Worm (Caenorhabditis elegans) whole organism, mixed stage, embryonic: ENCODE measurements around the gene C18E9.7.

Source experiments
- M03D4.4 ChIP-seq: sonication (generic microtip); optimal IDR thresholded peaks from 2 replicates; lab custom pipeline; 2017; ENCODE audit warnings: mild to moderate bottlenecking, missing genetic modification characterization, missing compliant biosample characterization
- bed-3 ChIP-seq: fragments of 200-800 bp; sonication (Bioruptor generic); optimal IDR thresholded peaks from 3 replicates; lab custom pipeline; 2018; ENCODE audit warnings: mild to moderate bottlenecking, missing genetic modification characterization, moderate library complexity, missing compliant biosample characterization
- blmp-1 ChIP-seq: fragments of 150-350 bp; optimal IDR thresholded peaks from 2 replicates; lab custom pipeline; 2014; ENCODE audit warnings: missing biosample characterization, missing genetic modification characterization
- ceh-39 ChIP-seq: fragments of 150-350 bp; optimal IDR thresholded peaks from 2 replicates; lab custom pipeline; 2014; ENCODE audit warnings: missing biosample characterization, missing genetic modification characterization
- ceh-43 ChIP-seq: fragments of 200-800 bp; sonication (Bioruptor generic); optimal IDR thresholded peaks from 2 replicates; lab custom pipeline; 2018; ENCODE audit warnings: mild to moderate bottlenecking, missing genetic modification characterization, moderate library complexity, missing compliant biosample characterization
- ceh-83 ChIP-seq: fragments of 200-800 bp; sonication (Bioruptor generic); optimal IDR thresholded peaks from 2 replicates; lab custom pipeline; 2018; ENCODE audit warnings: mild to moderate bottlenecking, missing genetic modification characterization, missing compliant biosample characterization
- ces-1 ChIP-seq: fragments of 150-350 bp; optimal IDR thresholded peaks from 2 replicates; lab custom pipeline; 2014; ENCODE audit warnings: missing biosample characterization, missing genetic modification reagents, missing genetic modification characterization
- cnd-1 ChIP-seq: fragments of 200-800 bp; sonication (Bioruptor generic); optimal IDR thresholded peaks from 2 replicates; lab custom pipeline; 2018; ENCODE audit warnings: mild to moderate bottlenecking, missing genetic modification characterization, missing compliant biosample characterization
- drap-1 ChIP-seq: fragments of 200-800 bp; sonication (Bioruptor generic); optimal IDR thresholded peaks from 3 replicates; lab custom pipeline; 2018; ENCODE audit warnings: mild to moderate bottlenecking, missing genetic modification characterization, missing compliant biosample characterization
- elt-1 ChIP-seq: sonication (generic microtip); optimal IDR thresholded peaks from 2 replicates; lab custom pipeline; 2017; ENCODE audit warnings: missing genetic modification characterization, mild to moderate bottlenecking, missing compliant biosample characterization, antibody characterized with exemption, moderate library complexity, borderline replicate concordance; ENCODE audit not compliant: insufficient read depth
- flh-1 ChIP-seq: fragments of 200-800 bp; sonication (Bioruptor generic); optimal IDR thresholded peaks from 2 replicates; lab custom pipeline; 2018; ENCODE audit warnings: mild to moderate bottlenecking, missing genetic modification characterization, moderate library complexity, missing compliant biosample characterization
- ham-2 ChIP-seq: fragments of 200-800 bp; sonication (Bioruptor generic); optimal IDR thresholded peaks from 2 replicates; lab custom pipeline; 2018; ENCODE audit warnings: mild to moderate bottlenecking, missing genetic modification characterization, missing compliant biosample characterization
- hlh-1 ChIP-seq: fragments of 150-350 bp; optimal IDR thresholded peaks from 2 replicates; lab custom pipeline; 2014; ENCODE audit warnings: missing biosample characterization, missing genetic modification reagents, missing genetic modification characterization
- lin-13 ChIP-seq: fragments of 150-350 bp; optimal IDR thresholded peaks from 2 replicates; lab custom pipeline; 2014; ENCODE audit warnings: missing biosample characterization, missing genetic modification characterization
- lin-32 ChIP-seq: fragments of 200-800 bp; sonication (Bioruptor generic); optimal IDR thresholded peaks from 2 replicates; lab custom pipeline; 2018; ENCODE audit warnings: mild to moderate bottlenecking, missing genetic modification characterization, missing compliant biosample characterization
- lsy-2 ChIP-seq: fragments of 150-350 bp; optimal IDR thresholded peaks from 2 replicates; lab custom pipeline; 2014; ENCODE audit warnings: missing biosample characterization, missing genetic modification characterization
- mab-5 ChIP-seq: fragments of 150-350 bp; optimal IDR thresholded peaks from 2 replicates; lab custom pipeline; 2014; ENCODE audit warnings: missing biosample characterization, missing genetic modification characterization
- mep-1 ChIP-seq: fragments of 150-350 bp; optimal IDR thresholded peaks from 2 replicates; lab custom pipeline; 2017; ENCODE audit warnings: missing biosample characterization, missing genetic modification reagents, missing genetic modification characterization, inconsistent platforms
- nhr-12 ChIP-seq: fragments of 150-350 bp; optimal IDR thresholded peaks from 2 replicates; lab custom pipeline; 2014; ENCODE audit warnings: missing biosample characterization, missing genetic modification characterization
- nhr-2 ChIP-seq: fragments of 150-350 bp; optimal IDR thresholded peaks from 2 replicates; lab custom pipeline; 2014; ENCODE audit warnings: missing biosample characterization, missing genetic modification characterization
- nhr-28 ChIP-seq: fragments of 150-350 bp; optimal IDR thresholded peaks from 2 replicates; lab custom pipeline; 2014; ENCODE audit warnings: missing biosample characterization, missing genetic modification characterization
- nhr-76 ChIP-seq: sonication (generic microtip); optimal IDR thresholded peaks from 2 replicates; lab custom pipeline; 2017; ENCODE audit warnings: missing biosample characterization, missing genetic modification characterization
- pha-4 ChIP-seq: fragments of 150-350 bp; optimal IDR thresholded peaks from 2 replicates; lab custom pipeline; 2018; ENCODE audit warnings: missing biosample characterization, missing genetic modification reagents, missing genetic modification characterization
- sem-2 ChIP-seq: fragments of 200-800 bp; sonication (Bioruptor generic); optimal IDR thresholded peaks from 2 replicates; lab custom pipeline; 2018; ENCODE audit warnings: mild to moderate bottlenecking, missing genetic modification characterization, missing compliant biosample characterization
- snpc-4 ChIP-seq: fragments of 150-350 bp; optimal IDR thresholded peaks from 2 replicates; lab custom pipeline; 2014; ENCODE audit warnings: missing biosample characterization, missing genetic modification characterization
- sptf-1 ChIP-seq: sonication (generic microtip); optimal IDR thresholded peaks from 2 replicates; lab custom pipeline; 2017; ENCODE audit warnings: mild to moderate bottlenecking, missing genetic modification characterization, moderate library complexity, missing compliant biosample characterization
- tbx-8 ChIP-seq: fragments of 200-800 bp; sonication (Bioruptor generic); optimal IDR thresholded peaks from 2 replicates; lab custom pipeline; 2018; ENCODE audit warnings: mild to moderate bottlenecking, missing genetic modification characterization, moderate library complexity, missing compliant biosample characterization
- unc-120 ChIP-seq: sonication (generic microtip); optimal IDR thresholded peaks from 2 replicates; lab custom pipeline; 2017; ENCODE audit warnings: missing genetic modification characterization, missing compliant biosample characterization; ENCODE audit not compliant: poor library complexity, severe bottlenecking
- unc-39 ChIP-seq: fragments of 150-350 bp; optimal IDR thresholded peaks from 2 replicates; lab custom pipeline; 2014; ENCODE audit warnings: missing biosample characterization, missing genetic modification characterization
- unc-62 ChIP-seq: fragments of 150-350 bp; optimal IDR thresholded peaks from 2 replicates; lab custom pipeline; 2014; ENCODE audit warnings: missing biosample characterization, missing genetic modification reagents, missing genetic modification characterization
- zip-8 ChIP-seq: fragments of 150-350 bp; optimal IDR thresholded peaks from 2 replicates; lab custom pipeline; 2014; ENCODE audit warnings: missing biosample characterization, missing genetic modification characterization
- ztf-11 ChIP-seq: fragments of 150-350 bp; optimal IDR thresholded peaks from 2 replicates; lab custom pipeline; 2014; ENCODE audit warnings: missing biosample characterization, missing genetic modification characterization

C18E9.7 gene

ce11 chrII:9000331-9000730 is 17.7 kb upstream of the C18E9.7 start, which contains the start of gene F44G4.5:
Gene F44G4.5, minus strand, starts transcription at chrII:9000431.
- TF ChIP-seq snpc-4 (tag; lab: Kevin White, UChicago): no peak
- TF ChIP-seq nhr-12: no peak
- no peak for TF ChIP-seq mep-1 (tag; lab: Kevin White, UChicago)
- no peak for TF ChIP-seq tbx-8
- no peak for TF ChIP-seq lin-13 (tag; lab: Kevin White, UChicago)
- TF ChIP-seq unc-62 (GFP tag; lab: Kevin White, UChicago): no peak
- no peak for TF ChIP-seq M03D4.4 (tag; lab: Kevin White, UChicago)
- TF ChIP-seq mab-5: no peak

DNA sequence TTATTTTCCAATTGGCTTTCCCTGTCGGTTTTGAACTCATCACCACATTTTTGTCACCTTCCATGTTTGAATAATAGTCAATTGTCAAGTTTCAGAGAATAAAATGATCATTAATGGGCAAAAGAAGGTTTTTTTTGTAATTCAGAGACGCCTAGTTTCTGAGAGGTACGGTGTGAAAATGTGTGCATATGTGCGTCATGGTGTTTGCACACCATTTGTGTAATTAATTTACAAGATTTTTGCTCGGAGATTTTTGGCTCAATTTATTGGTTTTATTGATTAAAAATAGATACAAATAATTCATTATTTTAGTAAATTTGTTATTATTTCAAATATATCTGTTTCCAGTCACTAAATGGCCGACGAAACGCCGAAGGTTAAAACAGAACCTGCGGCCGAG is 14.9 kb upstream of the C18E9.7 start, which contains the start of the genes F44G4.3 and tdp-1:
TSS of gene F44G4.3 (minus strand) at position 184 of the 400 bp plus-strand sequence.
TSS of gene tdp-1 (plus strand) at position 347 of the 400 bp plus-strand sequence.
- TF ChIP-seq lin-32 (GFP tag; lab: Kevin White, UChicago): no peak
- no peak for TF ChIP-seq unc-120
- no peak for TF ChIP-seq cnd-1 (tag; lab: Kevin White, UChicago)
- no peak for TF ChIP-seq unc-62 (GFP tag; lab: Kevin White, UChicago)
- TF ChIP-seq lin-13 (tag; lab: Kevin White, UChicago): no peak
- TF ChIP-seq drap-1 (GFP tag; lab: Kevin White, UChicago): no peak
- no peak for TF ChIP-seq sptf-1
- TF ChIP-seq sem-2 (GFP tag; lab: Kevin White, UChicago): no peak
- no peak for TF ChIP-seq bed-3 (GFP tag; lab: Kevin White, UChicago)
- no peak for TF ChIP-seq ceh-83 (GFP tag; lab: Kevin White, UChicago)
- no peak for TF ChIP-seq flh-1 (GFP tag; lab: Kevin White, UChicago)
- no peak for TF ChIP-seq nhr-12
- TF ChIP-seq mab-5: no peak
- peak; percentile 97 for TF ChIP-seq ces-1
- TF ChIP-seq mep-1 (tag; lab: Kevin White, UChicago): peak; percentile 1
- peak; percentile 3 for TF ChIP-seq M03D4.4 (tag; lab: Kevin White, UChicago)
- peak; percentile 93 for TF ChIP-seq lsy-2
- TF ChIP-seq, all 35 proteins: peak for 4

- no peak for TF ChIP-seq ceh-43 (GFP tag; lab: Kevin White, UChicago)
- no peak for TF ChIP-seq nhr-28 (tag; lab: Kevin White, UChicago)
- no peak for TF ChIP-seq ztf-11
- TF ChIP-seq drap-1 (GFP tag; lab: Kevin White, UChicago): no peak
- no peak for TF ChIP-seq flh-1 (GFP tag; lab: Kevin White, UChicago)
- TF ChIP-seq lsy-2: no peak
- TF ChIP-seq bed-3 (GFP tag; lab: Kevin White, UChicago): no peak
- no peak for TF ChIP-seq nhr-76 (tag; lab: Kevin White, UChicago)
- no peak for TF ChIP-seq nhr-2 (tag; lab: Kevin White, UChicago)
- TF ChIP-seq elt-1 (tag; lab: Kevin White, UChicago): no peak
- no peak for TF ChIP-seq sem-2 (GFP tag; lab: Kevin White, UChicago)
- TF ChIP-seq ceh-39: no peak
- TF ChIP-seq M03D4.4 (tag; lab: Kevin White, UChicago): no peak
- no peak for TF ChIP-seq mab-5
These were observed 13.5 kb upstream of the C18E9.7 start, which contains the start of gene ndub-2 for ce11 chrII:8996064-8996463. Gene ndub-2, plus strand, starts transcription at chrII:8996364.

DNA sequence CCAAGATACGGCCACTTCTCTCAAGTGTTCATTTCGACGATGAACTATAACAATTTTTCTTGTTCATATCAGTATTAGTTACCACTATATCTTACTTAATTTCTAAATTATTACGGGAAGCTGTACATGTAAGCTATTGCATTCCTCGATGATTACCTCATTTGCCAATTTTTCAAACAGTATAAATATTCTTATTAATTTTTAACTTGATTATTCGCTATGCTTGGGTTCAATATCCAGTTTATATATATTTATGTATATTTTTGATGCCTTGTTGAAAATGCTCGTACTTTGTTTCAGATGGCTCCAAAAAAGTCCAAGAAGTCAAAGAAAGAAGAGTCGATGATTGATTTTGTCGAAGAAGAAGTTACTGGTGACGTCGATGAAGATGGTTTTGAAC is 11.8 kb upstream of the C18E9.7 start, which contains the start of gene F44G4.1:
TSS of gene F44G4.1 (plus strand) at position 301 of the 400 bp plus-strand sequence.
- TF ChIP-seq blmp-1 (no peak), mab-5 (no peak), nhr-76 (tag; lab: Kevin White, UChicago) (no peak), drap-1 (GFP tag; lab: Kevin White, UChicago) (no peak), lin-13 (tag; lab: Kevin White, UChicago) (no peak)
- TF ChIP-seq, all 35 proteins: peak for 0

DNA sequence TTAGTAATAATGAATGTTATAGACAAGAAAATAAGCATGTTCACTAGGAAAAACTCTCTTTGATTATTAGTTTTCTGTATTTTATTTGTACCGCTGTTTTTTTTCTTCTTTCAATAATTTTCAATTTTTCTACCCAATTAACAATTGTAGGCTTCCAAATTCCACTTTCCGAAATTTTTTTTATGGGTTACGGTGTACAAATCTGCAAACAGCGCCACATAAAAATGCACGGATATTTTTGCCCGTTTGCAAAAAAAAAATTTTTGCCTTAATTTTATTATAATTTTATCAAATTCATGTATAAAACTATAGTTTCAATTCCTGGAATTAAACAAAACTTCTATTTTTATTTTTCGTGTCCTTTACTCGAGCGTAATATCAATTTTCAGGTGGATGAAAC is 10.2 kb upstream of the C18E9.7 start, which contains the start of gene ooc-5:
TSS of gene ooc-5 (plus strand) at position 381 of the 400 bp plus-strand sequence.
- peak; percentile 93 for TF ChIP-seq lsy-2
- TF ChIP-seq ces-1: peak; percentile 19
- no peak for TF ChIP-seq elt-1 (tag; lab: Kevin White, UChicago)
- no peak for TF ChIP-seq blmp-1
- no peak for TF ChIP-seq ham-2 (GFP tag; lab: Kevin White, UChicago)

DNA sequence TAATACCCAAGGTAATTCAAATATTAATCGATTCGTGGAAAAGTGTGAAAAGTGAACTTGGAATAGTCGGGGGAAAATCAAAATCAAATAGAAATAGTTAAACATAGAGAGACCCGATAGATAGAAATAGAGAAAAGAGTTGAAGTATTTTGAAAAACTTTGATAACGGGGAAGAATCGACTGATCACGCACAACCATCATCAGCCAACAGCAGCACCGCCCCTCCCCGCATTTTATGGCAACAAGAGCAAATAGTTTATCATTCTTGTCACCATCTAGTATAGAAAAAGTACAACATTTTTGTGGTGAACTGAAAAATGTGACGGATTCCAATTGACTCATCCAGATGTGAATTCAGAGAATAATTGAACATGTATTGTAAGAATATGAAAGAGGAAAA is 9.0 kb upstream of the C18E9.7 start:
- no peak for TF ChIP-seq lin-32 (GFP tag; lab: Kevin White, UChicago)
- TF ChIP-seq unc-62 (GFP tag; lab: Kevin White, UChicago): no peak
- TF ChIP-seq zip-8 (tag; lab: Kevin White, UChicago): no peak
- no peak for TF ChIP-seq flh-1 (GFP tag; lab: Kevin White, UChicago)
- no peak for TF ChIP-seq hlh-1 (tag; lab: Kevin White, UChicago)
- no peak for TF ChIP-seq nhr-12
- TF ChIP-seq drap-1 (GFP tag; lab: Kevin White, UChicago): no peak
- TF ChIP-seq unc-39: no peak
- TF ChIP-seq nhr-2 (tag; lab: Kevin White, UChicago): no peak
- TF ChIP-seq pha-4 (tag; lab: Kevin White, UChicago): no peak
- no peak for TF ChIP-seq elt-1 (tag; lab: Kevin White, UChicago)
